2 fruit fly cellular contexts compared by ENCODE assay signal in the genomic region with DNA sequence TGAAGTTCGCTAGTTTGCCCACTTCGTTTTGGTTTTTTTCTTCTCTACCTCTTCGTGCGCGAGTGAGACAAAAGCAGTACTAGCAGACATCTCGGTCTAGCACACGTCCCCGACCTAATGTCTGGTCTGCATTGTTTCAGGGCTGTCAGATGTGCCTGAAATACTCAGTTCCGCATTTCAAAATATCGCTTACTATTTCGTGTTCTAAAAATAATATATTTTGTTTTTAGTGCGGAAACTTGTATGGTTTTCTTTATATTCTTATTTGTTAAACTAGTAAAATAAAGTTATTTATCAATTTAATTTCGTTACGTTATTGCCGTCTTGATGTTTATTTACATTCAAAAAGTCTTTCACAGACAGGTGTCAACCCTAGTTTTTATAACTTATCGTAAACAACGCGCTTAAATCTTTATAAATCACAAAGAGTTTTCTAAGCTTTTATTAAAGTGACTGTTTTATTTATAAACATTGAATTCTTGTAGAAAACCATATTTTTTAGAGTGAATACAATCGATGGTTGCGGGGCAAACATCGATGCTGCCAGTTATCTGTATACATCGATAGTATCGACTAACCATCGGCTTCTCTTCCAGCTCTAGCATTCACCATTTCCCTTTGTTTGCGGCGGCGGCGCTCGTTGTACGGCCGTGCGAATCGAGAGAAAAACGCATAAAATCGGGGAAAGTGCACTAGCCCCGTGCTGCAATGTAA.
TF ChIP-seq lines count a peak whose summit lies in the region.

No protein-coding gene starts in this region.

TF ChIP-seq in whole organism, embryonic, 481 proteins besides CTCF, POLR2A, EP300 and RAD21 (continued from another document and continues in another):
- TF ChIP-seq org-1 (GFP tag; optimal IDR thresholded peaks at IDR 0.05; lab: Kevin White, UChicago) = peak; percentile 49
- TF ChIP-seq Nf-YC (tag; optimal IDR thresholded peaks at IDR 0.05; lab: Kevin White, UChicago) = peak; percentile 72
- peak; percentile 30 for TF ChIP-seq CG15514 (GFP tag; optimal IDR thresholded peaks at IDR 0.05; lab: Kevin White, UChicago)
- TF ChIP-seq gem (tag; optimal IDR thresholded peaks at IDR 0.05; lab: Kevin White, UChicago) = peak; percentile 89
- TF ChIP-seq CG14860 (GFP tag; IDR thresholded peaks at IDR 0.05; lab: Robert Waterston, UW; ENCODE audit: partially characterized antibody) = no peak
- no peak for TF ChIP-seq al (GFP tag; IDR thresholded peaks at IDR 0.05; lab: Robert Waterston, UW)
- no peak for TF ChIP-seq ro (GFP tag; IDR thresholded peaks at IDR 0.05; lab: Robert Waterston, UW)
- TF ChIP-seq CG3838 (GFP tag; optimal IDR thresholded peaks at IDR 0.05; lab: Kevin White, UChicago) = peak; percentile 24
- TF ChIP-seq ken (GFP tag; IDR thresholded peaks at IDR 0.05; lab: Robert Waterston, UW) = no peak
- TF ChIP-seq NFAT (GFP tag; IDR thresholded peaks at IDR 0.05; lab: Robert Waterston, UW) = no peak
- TF ChIP-seq disco-r (GFP tag; optimal IDR thresholded peaks at IDR 0.05; lab: Kevin White, UChicago) = peak; percentile 24
- peak; percentile 62 for TF ChIP-seq BtbVII (GFP tag; optimal IDR thresholded peaks at IDR 0.05; lab: Kevin White, UChicago)
- TF ChIP-seq CG31441 (GFP tag; IDR thresholded peaks at IDR 0.05; lab: Robert Waterston, UW) = no peak
- peak; percentile 63 for TF ChIP-seq gro (GFP tag; optimal IDR thresholded peaks at IDR 0.05; lab: Kevin White, UChicago)
- peak; percentile 21 for TF ChIP-seq CG10274 (GFP tag; optimal IDR thresholded peaks at IDR 0.05; lab: Kevin White, UChicago)
- no peak for TF ChIP-seq CG4730 (GFP tag; IDR thresholded peaks at IDR 0.05; lab: Robert Waterston, UW)
- TF ChIP-seq ewg (GFP tag; optimal IDR thresholded peaks at IDR 0.05; lab: Kevin White, UChicago) = peak; percentile 12
- TF ChIP-seq tup (GFP tag; optimal IDR thresholded peaks at IDR 0.05; lab: Kevin White, UChicago) = peak; percentile 3
- no peak for TF ChIP-seq CHES-1-like (GFP tag; optimal IDR thresholded peaks at IDR 0.05; lab: Kevin White, UChicago)
- TF ChIP-seq Mad (GFP tag; optimal IDR thresholded peaks at IDR 0.05; lab: Kevin White, UChicago) = peak; percentile 15
- TF ChIP-seq ems (GFP tag; optimal IDR thresholded peaks at IDR 0.05; lab: Kevin White, UChicago) = peak; percentile 4
- peak; percentile 64 for TF ChIP-seq dmrt11E (tag; optimal IDR thresholded peaks at IDR 0.05; lab: Kevin White, UChicago)
- TF ChIP-seq kni (GFP tag; optimal IDR thresholded peaks at IDR 0.05; lab: Kevin White, UChicago) = no peak
- TF ChIP-seq corto (GFP tag; optimal IDR thresholded peaks at IDR 0.05; lab: Kevin White, UChicago) = no peak
- TF ChIP-seq chinmo (GFP tag; IDR thresholded peaks at IDR 0.05; lab: Robert Waterston, UW; ENCODE audit: partially characterized antibody) = no peak
- TF ChIP-seq CG3847 (GFP tag; IDR thresholded peaks at IDR 0.05; lab: Robert Waterston, UW) = no peak
- no peak for TF ChIP-seq sr (GFP tag; IDR thresholded peaks at IDR 0.05; lab: Robert Waterston, UW)
- no peak for TF ChIP-seq D (optimal IDR thresholded peaks at IDR 0.05; lab: Kevin White, UChicago)
- TF ChIP-seq D (GFP tag; optimal IDR thresholded peaks at IDR 0.05; lab: Kevin White, UChicago) = peak; percentile 55
- TF ChIP-seq CG6272 (GFP tag; IDR thresholded peaks at IDR 0.05; lab: Robert Waterston, UW) = peak; percentile 79
- peak; percentile 5 for TF ChIP-seq Mes4 (GFP tag; optimal IDR thresholded peaks at IDR 0.05; lab: Kevin White, UChicago)
- TF ChIP-seq CG14710 (tag; optimal IDR thresholded peaks at IDR 0.05; lab: Kevin White, UChicago) = peak; percentile 84
- no peak for TF ChIP-seq HLH3B (GFP tag; IDR thresholded peaks at IDR 0.05; lab: Robert Waterston, UW)
- TF ChIP-seq kay (GFP tag; optimal IDR thresholded peaks at IDR 0.05; lab: Kevin White, UChicago) = no peak
- TF ChIP-seq E2f1 (GFP tag; IDR thresholded peaks at IDR 0.05; lab: Robert Waterston, UW) = no peak
- no peak for TF ChIP-seq ash1 (GFP tag; optimal IDR thresholded peaks at IDR 0.05; lab: Kevin White, UChicago)
- TF ChIP-seq CG11560 (tag; IDR thresholded peaks at IDR 0.05; lab: Robert Waterston, UW) = no peak
- peak; percentile 50 for TF ChIP-seq ATbp (GFP tag; optimal IDR thresholded peaks at IDR 0.05; lab: Kevin White, UChicago)
- TF ChIP-seq CG2120 (GFP tag; optimal IDR thresholded peaks at IDR 0.05; lab: Kevin White, UChicago) = peak; percentile 74
- no peak for TF ChIP-seq ham (GFP tag; IDR thresholded peaks at IDR 0.05; lab: Robert Waterston, UW)
- peak; percentile 18 for TF ChIP-seq HLH54F (GFP tag; optimal IDR thresholded peaks at IDR 0.05; lab: Kevin White, UChicago)
- peak; percentile 61 for TF ChIP-seq CG12769 (tag; optimal IDR thresholded peaks at IDR 0.05; lab: Kevin White, UChicago)
- TF ChIP-seq emc (GFP tag; optimal IDR thresholded peaks at IDR 0.05; lab: Kevin White, UChicago) = no peak
- TF ChIP-seq lmd (GFP tag; IDR thresholded peaks at IDR 0.05; lab: Robert Waterston, UW) = no peak
- peak; percentile 10 for TF ChIP-seq CG12942 (GFP tag; optimal IDR thresholded peaks at IDR 0.05; lab: Kevin White, UChicago)
- TF ChIP-seq CG7271 (tag; optimal IDR thresholded peaks at IDR 0.05; lab: Kevin White, UChicago) = no peak
- TF ChIP-seq CG4404 (GFP tag; IDR thresholded peaks at IDR 0.05; lab: Robert Waterston, UW) = no peak
- peak; percentile 87 for TF ChIP-seq CG15269 (tag; optimal IDR thresholded peaks at IDR 0.05; lab: Kevin White, UChicago)
- TF ChIP-seq insv (GFP tag; optimal IDR thresholded peaks at IDR 0.05; lab: Kevin White, UChicago) = peak in 1 of 2 experiments; percentile 37
- TF ChIP-seq crp (GFP tag; optimal IDR thresholded peaks at IDR 0.05; lab: Kevin White, UChicago) = peak in 1 of 2 experiments; percentile 22
- TF ChIP-seq maf-S (GFP tag; optimal IDR thresholded peaks at IDR 0.05; lab: Kevin White, UChicago) = peak; percentile 57
- TF ChIP-seq exex (tag; optimal IDR thresholded peaks at IDR 0.05; lab: Kevin White, UChicago) = peak; percentile 13
- TF ChIP-seq CG2875 (GFP tag; optimal IDR thresholded peaks at IDR 0.05; lab: Kevin White, UChicago) = peak; percentile 31
- peak; percentile 25 for TF ChIP-seq CG8944 (GFP tag; optimal IDR thresholded peaks at IDR 0.05; lab: Kevin White, UChicago)
- TF ChIP-seq Mrtf (GFP tag; IDR thresholded peaks at IDR 0.05; lab: Robert Waterston, UW) = no peak
- peak; percentile 4 for TF ChIP-seq CG8359 (GFP tag; optimal IDR thresholded peaks at IDR 0.05; lab: Kevin White, UChicago; ENCODE audit: borderline replicate concordance)
- peak in 1 of 2 experiments; percentile 69 for TF ChIP-seq Eip74EF (GFP tag; optimal IDR thresholded peaks at IDR 0.05; lab: Kevin White, UChicago)
- TF ChIP-seq CG17385 (GFP tag; optimal IDR thresholded peaks at IDR 0.05; lab: Kevin White, UChicago) = peak; percentile 74
- TF ChIP-seq sob (GFP tag; IDR thresholded peaks at IDR 0.05; lab: Robert Waterston, UW) = no peak
- TF ChIP-seq stwl (tag; optimal IDR thresholded peaks at IDR 0.05; lab: Kevin White, UChicago) = peak; percentile 22
- TF ChIP-seq bab2 (GFP tag; optimal IDR thresholded peaks at IDR 0.05; lab: Kevin White, UChicago) = peak; percentile 52
- peak; percentile 63 for TF ChIP-seq CG15011 (GFP tag; optimal IDR thresholded peaks at IDR 0.05; lab: Kevin White, UChicago)
- no peak for TF ChIP-seq Taf1 (GFP tag; IDR thresholded peaks at IDR 0.05; lab: Robert Waterston, UW)

TF ChIP-seq in whole organism, prepupa, 60 proteins besides CTCF, POLR2A, EP300 and RAD21 (continued from another document):
- TF ChIP-seq Gug (GFP tag; IDR thresholded peaks at IDR 0.05; lab: Robert Waterston, UW) (no peak), CG7368 (GFP tag; optimal IDR thresholded peaks at IDR 0.05; lab: Kevin White, UChicago) (peak; percentile 28), dsx (GFP tag; optimal IDR thresholded peaks at IDR 0.05; lab: Kevin White, UChicago; ENCODE audit: poor library complexity, severe bottlenecking) (peak; percentile 32), ss (GFP tag; optimal IDR thresholded peaks at IDR 0.05; lab: Kevin White, UChicago) (peak in 1 of 2 experiments; percentile 18), salr (GFP tag; optimal IDR thresholded peaks at IDR 0.05; lab: Kevin White, UChicago) (peak in 1 of 2 experiments; percentile 71), Hr38 (GFP tag; optimal IDR thresholded peaks at IDR 0.05; lab: Kevin White, UChicago) (no peak), pdm3 (GFP tag; optimal IDR thresholded peaks at IDR 0.05; lab: Kevin White, UChicago) (peak; percentile 67), Eip78C (GFP tag; lab: Kevin White, UChicago) (peak; percentile 91), CG11294 (GFP tag; IDR thresholded peaks at IDR 0.05; lab: Robert Waterston, UW) (no peak), lz (GFP tag; optimal IDR thresholded peaks at IDR 0.05; lab: Kevin White, UChicago) (peak; percentile 78), svp (GFP tag; lab: Kevin White, UChicago) (peak; percentile 74), Smox (GFP tag; optimal IDR thresholded peaks at IDR 0.05; lab: Kevin White, UChicago) (peak; percentile 68), Met (GFP tag; optimal IDR thresholded peaks at IDR 0.05; lab: Kevin White, UChicago) (peak; percentile 76)
